Fruit fly (Drosophila melanogaster) whole organism, embryonic: Measurements from ENCODE around the gene Grx5.

Source experiments
- Awh ChIP-seq: fragments of 200-800 bp; sonication (Bioruptor generic); IDR thresholded peaks from 2 replicates; pipeline ENCODE4, ENCODE4 v1.3.6; 2022; ENCODE audit warnings: missing biosample characterization, missing genetic modification characterization
- C15 ChIP-seq: fragments of 200-800 bp; sonication (Bioruptor generic); IDR thresholded peaks from 3 replicates; pipeline ENCODE4 v1.3.6; 2022; ENCODE audit warnings: missing biosample characterization, missing genetic modification characterization
- CG10565 ChIP-seq: fragments of 200-800 bp; sonication (Bioruptor generic); optimal IDR thresholded peaks from 3 replicates; lab custom pipeline; 2016; ENCODE audit warnings: missing biosample characterization, mild to moderate bottlenecking, missing genetic modification characterization
- CG11398 ChIP-seq: fragments of 200-800 bp; sonication (Bioruptor generic); optimal IDR thresholded peaks from 2 replicates; lab custom pipeline; 2016; ENCODE audit warnings: missing biosample characterization, missing genetic modification characterization
- CG12391 ChIP-seq: fragments of 200-800 bp; sonication (Bioruptor generic); optimal IDR thresholded peaks from 3 replicates; lab custom pipeline; 2018; ENCODE audit warnings: missing biosample characterization, mild to moderate bottlenecking, missing genetic modification characterization, moderate library complexity
- CG12659 ChIP-seq: fragments of 200-800 bp; sonication (Bioruptor generic); optimal IDR thresholded peaks from 3 replicates; lab custom pipeline; 2017; ENCODE audit warnings: mild to moderate bottlenecking, missing biosample characterization, missing genetic modification reagents, missing genetic modification characterization
- CG14965 ChIP-seq: fragments of 200-800 bp; sonication (Bioruptor generic); optimal IDR thresholded peaks from 2 replicates; lab custom pipeline; 2016; ENCODE audit warnings: missing biosample characterization, missing genetic modification characterization, borderline replicate concordance
- CG15696 ChIP-seq: fragments of 200-800 bp; sonication (Bioruptor generic); optimal IDR thresholded peaks from 2 replicates; lab custom pipeline; 2019; ENCODE audit warnings: missing biosample characterization, mild to moderate bottlenecking, missing genetic modification characterization, moderate library complexity
- CG16779 ChIP-seq: fragments of 200-800 bp; sonication (Bioruptor generic); IDR thresholded peaks from 2 replicates; pipeline ENCODE4 v1.3.6; 2022; ENCODE audit warnings: missing biosample characterization, missing genetic modification characterization
- CG16863 ChIP-seq: fragments of 200-800 bp; sonication (Bioruptor generic); optimal IDR thresholded peaks from 3 replicates; lab custom pipeline; 2016; ENCODE audit warnings: missing biosample characterization, missing genetic modification characterization
- CG17361 ChIP-seq: fragments of 200-800 bp; sonication (Bioruptor generic); IDR thresholded peaks from 3 replicates; pipeline ENCODE4 v1.3.6; 2022; ENCODE audit warnings: missing biosample characterization, missing genetic modification characterization
- CG2129 ChIP-seq: fragments of 200-800 bp; sonication (Bioruptor generic); IDR thresholded peaks from 2 replicates; pipeline ENCODE4 v1.3.6; 2022; ENCODE audit warnings: missing biosample characterization, missing genetic modification characterization; ENCODE audit not compliant: partially characterized antibody
- CG2712 ChIP-seq: fragments of 200-800 bp; optimal IDR thresholded peaks from 3 replicates; lab custom pipeline; 2019; ENCODE audit warnings: missing biosample characterization, mild to moderate bottlenecking, missing genetic modification characterization, moderate library complexity
- CG34224 ChIP-seq: fragments of 200-800 bp; sonication (Bioruptor generic); IDR thresholded peaks from 3 replicates; pipeline ENCODE4 v1.3.6; 2022; ENCODE audit warnings: missing biosample characterization, missing genetic modification characterization; ENCODE audit not compliant: partially characterized antibody
- CG3847 ChIP-seq: fragments of 200-800 bp; sonication (Bioruptor generic); IDR thresholded peaks from 2 replicates; pipeline ENCODE4 v1.3.6; 2022; ENCODE audit warnings: missing biosample characterization, missing genetic modification characterization
- CG4282 ChIP-seq: fragments of 200-800 bp; sonication (Bioruptor generic); optimal IDR thresholded peaks from 2 replicates; lab custom pipeline; 2016; ENCODE audit warnings: missing biosample characterization, missing genetic modification characterization
- CG5180 ChIP-seq: fragments of 200-800 bp; sonication (Bioruptor generic); optimal IDR thresholded peaks from 3 replicates; lab custom pipeline; 2017; ENCODE audit warnings: missing biosample characterization, missing genetic modification characterization, mild to moderate bottlenecking, moderate library complexity, missing genetic modification reagents
- CG6272 ChIP-seq: fragments of 200-800 bp; sonication (Bioruptor generic); IDR thresholded peaks from 2 replicates; pipeline ENCODE4 v1.3.6; 2022; ENCODE audit warnings: missing biosample characterization, missing genetic modification characterization
- CG6654 ChIP-seq: fragments of 200-800 bp; sonication (Bioruptor generic); optimal IDR thresholded peaks from 2 replicates; lab custom pipeline; 2017; ENCODE audit warnings: missing biosample characterization, mild to moderate bottlenecking, missing genetic modification characterization
- CG6765 ChIP-seq: fragments of 200-800 bp; sonication (Bioruptor generic); optimal IDR thresholded peaks from 3 replicates; lab custom pipeline; 2017; ENCODE audit warnings: missing biosample characterization, mild to moderate bottlenecking, missing genetic modification characterization
- CG6791 ChIP-seq: fragments of 200-800 bp; sonication (Bioruptor generic); IDR thresholded peaks from 3 replicates; pipeline ENCODE4 v1.3.6; 2022; ENCODE audit warnings: missing biosample characterization, missing genetic modification characterization; ENCODE audit not compliant: partially characterized antibody
- CG7271 ChIP-seq: fragments of 200-800 bp; sonication (Bioruptor generic); optimal IDR thresholded peaks from 2 replicates; lab custom pipeline; 2018; ENCODE audit warnings: missing biosample characterization, mild to moderate bottlenecking, missing genetic modification characterization, moderate library complexity
- CG7745 ChIP-seq: fragments of 200-800 bp; sonication (Bioruptor generic); optimal IDR thresholded peaks from 2 replicates; lab custom pipeline; 2018; ENCODE audit warnings: missing biosample characterization, mild to moderate bottlenecking, missing genetic modification characterization, moderate library complexity
- CG8388 ChIP-seq: fragments of 200-800 bp; sonication (Bioruptor generic); optimal IDR thresholded peaks from 2 replicates; lab custom pipeline; 2019; ENCODE audit warnings: missing biosample characterization, mild to moderate bottlenecking, missing genetic modification characterization, moderate library complexity
- CG8478 ChIP-seq: fragments of >200 bp; optimal IDR thresholded peaks from 2 replicates; lab custom pipeline; 2018
- Dip2 ChIP-seq: fragments of 200-800 bp; sonication (Bioruptor generic); IDR thresholded peaks from 2 replicates; pipeline ENCODE4 v1.3.6; 2022; ENCODE audit warnings: missing biosample characterization, missing genetic modification characterization
- H2.0 ChIP-seq: fragments of 200-800 bp; sonication (Bioruptor generic); IDR thresholded peaks from 2 replicates; pipeline ENCODE4 v1.3.6; 2022; ENCODE audit warnings: missing biosample characterization, missing genetic modification characterization
- HHEX ChIP-seq: fragments of 200-800 bp; sonication (Bioruptor generic); optimal IDR thresholded peaks from 3 replicates; lab custom pipeline; 2017; ENCODE audit warnings: missing biosample characterization, mild to moderate bottlenecking, missing genetic modification characterization, missing genetic modification reagents
- HLH4C ChIP-seq: fragments of 200-800 bp; sonication (Bioruptor generic); IDR thresholded peaks from 3 replicates; pipeline ENCODE4 v1.3.6; 2022; ENCODE audit warnings: missing biosample characterization, missing genetic modification characterization; ENCODE audit not compliant: partially characterized antibody
- Med ChIP-seq: fragments of 200-800 bp; sonication (Bioruptor generic); peaks from one replicate; lab custom pipeline; 2016; ENCODE audit warnings: missing biosample characterization, missing genetic modification characterization, mild to moderate bottlenecking, inconsistent platforms, moderate library complexity
- Nf-YA ChIP-seq: fragments of 200-800 bp; sonication (Bioruptor generic); IDR thresholded peaks from 2 replicates; pipeline ENCODE4 v1.3.6; 2022; ENCODE audit warnings: missing biosample characterization, missing genetic modification characterization
- al ChIP-seq: fragments of 200-800 bp; sonication (Bioruptor generic); IDR thresholded peaks from 2 replicates; pipeline ENCODE4 v1.3.6; 2022; ENCODE audit warnings: missing biosample characterization, missing genetic modification characterization
- ap ChIP-seq: fragments of 200-800 bp; sonication (Bioruptor generic); IDR thresholded peaks from 2 replicates; pipeline ENCODE4 v1.3.6; 2022; ENCODE audit warnings: missing biosample characterization, missing genetic modification characterization
- az2 ChIP-seq: fragments of 200-800 bp; sonication (Bioruptor generic); optimal IDR thresholded peaks from 3 replicates; lab custom pipeline; 2016; ENCODE audit warnings: missing biosample characterization, missing genetic modification characterization
- bsh ChIP-seq, 2 experiments: fragments of 200-800 bp; sonication (Bioruptor generic); optimal IDR thresholded peaks; 2 replicates each; lab custom pipeline; 2017 to 2018; ENCODE audit warnings: mild to moderate bottlenecking in 2 of 2, missing biosample characterization in 2 of 2, missing genetic modification characterization in 2 of 2, moderate library complexity in 1 of 2
- cato ChIP-seq: fragments of 200-800 bp; sonication (Bioruptor generic); optimal IDR thresholded peaks from 2 replicates; lab custom pipeline; 2016; ENCODE audit warnings: missing biosample characterization, missing genetic modification characterization, borderline replicate concordance
- croc ChIP-seq: fragments of 200-800 bp; sonication (Bioruptor generic); conservative IDR thresholded peaks from 3 replicates; pipeline ENCODE4 v1.3.6; 2022; ENCODE audit warnings: missing biosample characterization, missing genetic modification characterization
- crol ChIP-seq: fragments of 200-800 bp; sonication (Bioruptor generic); IDR thresholded peaks from 2 replicates; pipeline ENCODE4 v1.3.6; 2022; ENCODE audit warnings: missing biosample characterization, missing genetic modification characterization
- disco-r ChIP-seq: fragments of 200-800 bp; sonication (Bioruptor generic); optimal IDR thresholded peaks from 2 replicates; lab custom pipeline; 2016; ENCODE audit warnings: missing biosample characterization, missing genetic modification characterization
- dmrt11E ChIP-seq: fragments of 200-800 bp; sonication (Bioruptor generic); optimal IDR thresholded peaks from 3 replicates; lab custom pipeline; 2018; ENCODE audit warnings: missing biosample characterization, mild to moderate bottlenecking, missing genetic modification characterization, moderate library complexity
- jumu ChIP-seq: fragments of 200-800 bp; sonication (Bioruptor generic); optimal IDR thresholded peaks from 3 replicates; lab custom pipeline; 2016; ENCODE audit warnings: missing biosample characterization, missing genetic modification characterization
- kah ChIP-seq: fragments of 200-800 bp; sonication (Bioruptor generic); optimal IDR thresholded peaks from 2 replicates; lab custom pipeline; 2018; ENCODE audit warnings: missing biosample characterization, mild to moderate bottlenecking, missing genetic modification characterization
- klu ChIP-seq: fragments of 200-800 bp; sonication (Bioruptor generic); IDR thresholded peaks from 2 replicates; pipeline ENCODE4 v1.3.6; 2022; ENCODE audit warnings: missing biosample characterization, missing genetic modification characterization
- lov ChIP-seq, 2 experiments: fragments of 200-800 bp in 1 of 2; fragments of >200 bp in 1 of 2; sonication (Bioruptor generic) in 1 of 2; IDR thresholded peaks in 1 of 2; optimal IDR thresholded peaks in 1 of 2; 2 replicates in 1 of 2; 3 replicates in 1 of 2; pipeline versions ENCODE4 v1.3.6 to Lab custom; 2017 to 2022; ENCODE audit warnings: missing biosample characterization in 1 of 2, missing genetic modification characterization in 1 of 2
- pfk ChIP-seq: fragments of 200-800 bp; sonication (Bioruptor generic); optimal IDR thresholded peaks from 2 replicates; lab custom pipeline; 2018; ENCODE audit warnings: missing biosample characterization, mild to moderate bottlenecking, missing genetic modification characterization, moderate library complexity
- sob ChIP-seq: fragments of 200-800 bp; sonication (Bioruptor generic); IDR thresholded peaks from 2 replicates; pipeline ENCODE4 v1.3.6; 2022; ENCODE audit warnings: missing biosample characterization, missing genetic modification characterization
- twi ChIP-seq: fragments of 200-800 bp; optimal IDR thresholded peaks from 2 replicates; lab custom pipeline; 2019; ENCODE audit warnings: missing biosample characterization, mild to moderate bottlenecking, missing genetic modification characterization, moderate library complexity
- z ChIP-seq: fragments of 200-800 bp; sonication (Bioruptor generic); IDR thresholded peaks from 3 replicates; pipeline ENCODE4 v1.3.6; 2022; ENCODE audit warnings: missing biosample characterization, missing genetic modification characterization
- zfh1 ChIP-seq: fragments of 200-800 bp; sonication (Bioruptor generic); IDR thresholded peaks from 3 replicates; pipeline ENCODE4 v1.3.6; 2022; ENCODE audit warnings: missing biosample characterization, missing genetic modification characterization

Grx5 gene

DNA sequence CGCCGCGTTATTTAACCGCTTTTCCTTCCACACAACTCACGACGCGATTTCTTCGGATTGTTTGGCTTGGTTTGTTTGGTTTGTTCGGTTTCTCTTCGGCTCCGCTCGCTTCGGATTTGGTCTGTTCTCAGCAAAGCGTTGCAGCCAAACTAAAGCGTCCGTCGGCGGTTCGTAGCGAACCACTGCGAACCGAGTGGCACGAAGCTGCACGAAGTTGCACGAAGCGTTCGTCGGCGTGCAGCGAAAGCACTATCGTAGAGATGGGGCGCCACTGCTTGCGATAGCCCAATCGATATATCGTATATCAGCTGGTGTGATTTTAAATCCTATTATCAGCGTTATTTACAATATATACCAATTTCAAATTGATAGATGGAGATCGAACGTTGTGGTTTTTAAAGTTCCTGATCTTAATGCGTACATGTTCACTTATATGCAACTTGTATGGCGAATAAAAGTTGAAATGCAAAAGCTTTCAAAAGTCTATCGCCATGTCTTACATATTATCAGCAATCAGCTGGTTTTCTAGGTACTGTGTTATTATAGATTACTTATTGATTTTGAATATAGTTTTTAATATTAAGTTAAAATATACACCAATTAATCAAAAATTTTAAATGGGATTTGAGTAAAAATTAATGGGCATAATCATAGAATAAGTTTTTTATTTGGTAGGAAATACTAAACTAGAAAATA lies 11.9 kb downstream of the Grx5 start, which contains the start of gene rut (continued):
- TF ChIP-seq CG4282 (GFP tag; lab: Kevin White, UChicago) (no peak), dmrt11E (tag; lab: Kevin White, UChicago) (no peak), HLH4C (GFP tag; lab: Robert Waterston, UW) (peak; percentile 93), CG14965 (no peak), C15 (no peak), HHEX (GFP tag; lab: Kevin White, UChicago) (peak; percentile 34), CG3847 (GFP tag; lab: Robert Waterston, UW) (peak; percentile 27; the same call in 1 of the 2 replicates), crol (GFP tag; lab: Robert Waterston, UW) (no peak), Med (GFP tag; lab: Kevin White, UChicago) (peak; percentile 89), Awh (GFP tag; lab: Robert Waterston, UW) (no peak), CG6272 (GFP tag; lab: Robert Waterston, UW) (no peak; the same call in 1 of the 2 replicates), cato (GFP tag; lab: Kevin White, UChicago) (no peak), pfk (GFP tag; lab: Kevin White, UChicago) (no peak), CG8478 (lab: Kevin White, UChicago) (no peak), CG12659 (GFP tag; lab: Kevin White, UChicago) (peak; percentile 56), disco-r (GFP tag; lab: Kevin White, UChicago) (no peak), Nf-YA (GFP tag; lab: Robert Waterston, UW) (no peak), CG7745 (tag; lab: Kevin White, UChicago) (no peak), zfh1 (GFP tag; lab: Robert Waterston, UW) (0 out of 3 replicates have a peak, but pooled peaks have one; percentile 9), CG6654 (no peak), ap (GFP tag; lab: Robert Waterston, UW) (no peak), z (GFP tag; lab: Robert Waterston, UW) (no peak), H2.0 (GFP tag; lab: Robert Waterston, UW) (no peak), al (GFP tag; lab: Robert Waterston, UW) (0 out of 2 replicates have a peak, but pooled peaks have one; percentile 9), Dip2 (GFP tag; lab: Robert Waterston, UW) (no peak), CG2129 (GFP tag; lab: Robert Waterston, UW) (peak; percentile 65), CG15696 (tag; lab: Kevin White, UChicago) (no peak), kah (GFP tag; lab: Kevin White, UChicago) (no peak), CG8388 (no peak), klu (GFP tag; lab: Robert Waterston, UW) (no peak), twi (no peak), bsh (GFP tag; optimal IDR thresholded peaks at IDR 0.05; lab: Kevin White, UChicago) (peak in 1 of 2 experiments; percentile 27), CG11398 (GFP tag; lab: Kevin White, UChicago) (no peak), az2 (GFP tag; lab: Kevin White, UChicago) (no peak), CG6765 (GFP tag; lab: Kevin White, UChicago) (no peak), CG16863 (GFP tag; lab: Kevin White, UChicago) (no peak), CG10565 (GFP tag; lab: Kevin White, UChicago) (no peak), lov (optimal IDR thresholded peaks at IDR 0.05; lab: Kevin White, UChicago) (no peak), lov (GFP tag; IDR thresholded peaks at IDR 0.05; lab: Robert Waterston, UW) (no peak), CG16779 (GFP tag; lab: Robert Waterston, UW) (no peak; the same call in 1 of the 2 replicates), jumu (GFP tag; lab: Kevin White, UChicago) (peak; percentile 18), CG34224 (GFP tag; lab: Robert Waterston, UW) (peak; percentile 89), CG7271 (tag; lab: Kevin White, UChicago) (no peak), CG6791 (GFP tag; lab: Robert Waterston, UW) (peak; percentile 96), CG17361 (GFP tag; lab: Robert Waterston, UW) (no peak), CG5180 (GFP tag; lab: Kevin White, UChicago) (peak; percentile 97), croc (GFP tag; lab: Robert Waterston, UW) (no peak), CG12391 (tag; lab: Kevin White, UChicago) (no peak), sob (GFP tag; lab: Robert Waterston, UW) (peak; percentile 46; the same call in 1 of the 2 replicates), CG2712 (tag; lab: Kevin White, UChicago) (no peak)
